Worm (Caenorhabditis elegans) whole organism, L1 larva: ENCODE measurements around the gene srsx-15.

ENCODE experiments used
- aly-2 ChIP-seq: fragments of 150-350 bp; optimal IDR thresholded peaks from 2 replicates; lab custom pipeline; 2014; ENCODE audit warnings: missing biosample characterization, missing genetic modification characterization
- elt-2 ChIP-seq: sonication (generic microtip); optimal IDR thresholded peaks from 2 replicates; lab custom pipeline; 2016; ENCODE audit warnings: missing genetic modification characterization, mild to moderate bottlenecking, inconsistent platforms, missing compliant biosample characterization, missing genetic modification reagents
- nhr-11 ChIP-seq: fragments of 150-350 bp; optimal IDR thresholded peaks from 2 replicates; lab custom pipeline; 2014; ENCODE audit warnings: missing biosample characterization, missing genetic modification characterization

ce11 chrIV:5667191-5667590 is 43.6 kb upstream of the srsx-15 start:
- TF ChIP-seq aly-2 (tag; lab: Kevin White, UChicago) (no peak), elt-2 (tag; lab: Kevin White, UChicago) (no peak), nhr-11 (no peak)
